Fruit fly (Drosophila melanogaster): ENCODE measurements around the gene CG3386.
A peak's percentile ranks its signal among the peaks of the same experiment; 100 is the strongest.

CG3386 gene

DNA sequence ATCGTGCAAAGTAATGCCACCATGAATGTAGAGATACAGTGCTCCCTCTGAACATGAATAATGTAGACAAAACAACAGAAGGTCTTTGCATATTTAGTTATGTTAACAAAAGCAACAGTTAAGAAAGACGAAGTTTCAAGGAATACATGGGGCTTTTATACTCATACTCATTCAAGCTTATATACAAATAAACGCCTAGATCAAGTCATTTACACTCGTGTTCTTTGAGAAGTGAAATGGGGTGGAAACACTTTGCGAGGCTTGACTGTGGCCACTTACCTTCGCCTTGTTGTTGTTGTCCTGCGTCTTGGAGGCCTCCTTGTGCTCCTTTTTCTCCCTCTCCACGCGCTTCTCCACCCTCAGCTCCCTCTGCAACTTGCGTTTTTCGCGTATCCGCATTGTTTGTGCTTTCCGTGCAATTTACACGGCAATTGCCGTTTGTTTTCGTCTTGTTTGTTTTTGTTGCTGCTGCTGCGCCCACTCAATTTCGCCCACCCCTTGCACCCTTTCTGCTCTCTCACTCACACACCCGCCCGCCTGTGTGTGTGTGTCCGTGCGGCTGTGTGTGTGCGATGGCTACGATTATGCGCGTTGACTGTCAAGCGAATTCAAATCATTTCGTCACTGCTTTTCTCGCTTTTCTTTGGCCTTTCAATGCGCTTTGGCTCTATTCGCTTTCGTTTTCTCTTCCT lies 2.6 kb upstream of the CG3386 start (continued):
- TF ChIP-seq E2f1 (GFP tag; IDR thresholded peaks at IDR 0.05) (no peak), CG17612 (GFP tag; IDR thresholded peaks at IDR 0.05) (no peak), Hr39 (optimal IDR thresholded peaks at IDR 0.05) (peak; percentile 89), aop (GFP tag; IDR thresholded peaks at IDR 0.05) (no peak), Mrtf (GFP tag; IDR thresholded peaks at IDR 0.05) (no peak), CG34376 (GFP tag; optimal IDR thresholded peaks at IDR 0.05) (no peak), CG6175 (GFP tag; IDR thresholded peaks at IDR 0.05) (no peak), Opbp (GFP tag; IDR thresholded peaks at IDR 0.05; ENCODE audit: partially characterized antibody) (no peak), CG7271 (tag; optimal IDR thresholded peaks at IDR 0.05) (no peak), ind (GFP tag; optimal IDR thresholded peaks at IDR 0.05) (no peak), Dek (tag; optimal IDR thresholded peaks at IDR 0.05) (peak; percentile 16), yki (optimal IDR thresholded peaks at IDR 0.05) (no peak), CG11085 (GFP tag; IDR thresholded peaks at IDR 0.05) (no peak), CG10979 (tag; optimal IDR thresholded peaks at IDR 0.05) (no peak), YL-1 (GFP tag; optimal IDR thresholded peaks at IDR 0.05) (no peak), Scr (GFP tag; IDR thresholded peaks at IDR 0.05; ENCODE audit: partially characterized antibody) (no peak), CG14965 (GFP tag; optimal IDR thresholded peaks at IDR 0.05; ENCODE audit: borderline replicate concordance) (no peak), pb (GFP tag; optimal IDR thresholded peaks at IDR 0.05) (no peak), Sry-δ (GFP tag; optimal IDR thresholded peaks at IDR 0.05) (no peak), HLH4C (GFP tag; IDR thresholded peaks at IDR 0.05; ENCODE audit: partially characterized antibody) (no peak), CG15479 (GFP tag; optimal IDR thresholded peaks at IDR 0.05) (no peak), cad (GFP tag; optimal IDR thresholded peaks at IDR 0.05) (no peak), Doc2 (GFP tag; IDR thresholded peaks at IDR 0.05) (no peak), CG4730 (GFP tag; IDR thresholded peaks at IDR 0.05) (no peak), emc (GFP tag; optimal IDR thresholded peaks at IDR 0.05) (no peak), CG10959 (GFP tag; IDR thresholded peaks at IDR 0.05) (no peak), ci (GFP tag; IDR thresholded peaks at IDR 0.05) (peak; percentile 9; the same call in 1 of the 3 replicates), dimm (GFP tag; IDR thresholded peaks at IDR 0.05) (no peak), Hmr (GFP tag; optimal IDR thresholded peaks at IDR 0.05) (no peak), lmd (GFP tag; IDR thresholded peaks at IDR 0.05) (no peak), CG12659 (GFP tag; optimal IDR thresholded peaks at IDR 0.05) (no peak), CG13287 (GFP tag; IDR thresholded peaks at IDR 0.05; ENCODE audit: partially characterized antibody) (no peak; the same call in 1 of the 2 replicates), Bgb (GFP tag; IDR thresholded peaks at IDR 0.05; ENCODE audit: partially characterized antibody) (0 out of 2 replicates have a peak, but pooled peaks have one; percentile 8), pum (GFP tag; optimal IDR thresholded peaks at IDR 0.05) (no peak), lola (GFP tag; optimal IDR thresholded peaks at IDR 0.05) (no peak), Aef1 (GFP tag; IDR thresholded peaks at IDR 0.05) (peak; percentile 32; the same call in 1 of the 3 replicates), ATbp (GFP tag; optimal IDR thresholded peaks at IDR 0.05) (no peak), CG12071 (GFP tag; optimal IDR thresholded peaks at IDR 0.05) (no peak), ken (GFP tag; IDR thresholded peaks at IDR 0.05) (no peak), toy (GFP tag; IDR thresholded peaks at IDR 0.05) (no peak), cato (GFP tag; optimal IDR thresholded peaks at IDR 0.05; ENCODE audit: borderline replicate concordance) (no peak), MESR4 (GFP tag; optimal IDR thresholded peaks at IDR 0.05) (no peak), CG9817 (tag; optimal IDR thresholded peaks at IDR 0.05) (no peak), al (GFP tag; IDR thresholded peaks at IDR 0.05) (no peak), nau (GFP tag; optimal IDR thresholded peaks at IDR 0.05) (no peak), CG15514 (GFP tag; optimal IDR thresholded peaks at IDR 0.05) (no peak), crc (GFP tag; optimal IDR thresholded peaks at IDR 0.05) (no peak), salm (tag; optimal IDR thresholded peaks at IDR 0.05) (no peak), oc (tag; optimal IDR thresholded peaks at IDR 0.05) (no peak), CG11696 (GFP tag; IDR thresholded peaks at IDR 0.05) (no peak)
